Worm (Caenorhabditis elegans): ENCODE results near the gene ugt-66.

- TF ChIP-seq snpc-4 (tag; optimal IDR thresholded peaks at IDR 0.05) (no peak), ham-2 (GFP tag; optimal IDR thresholded peaks at IDR 0.05) (no peak), ces-1 (GFP tag; optimal IDR thresholded peaks at IDR 0.05) (no peak), unc-39 (tag; optimal IDR thresholded peaks at IDR 0.05) (no peak), ztf-11 (tag; optimal IDR thresholded peaks at IDR 0.05) (no peak), unc-120 (tag; optimal IDR thresholded peaks at IDR 0.05; ENCODE audit: poor library complexity, severe bottlenecking) (no peak), mls-2 (tag; optimal IDR thresholded peaks at IDR 0.05) (no peak), sem-2 (GFP tag; optimal IDR thresholded peaks at IDR 0.05) (no peak), mab-5 (tag; optimal IDR thresholded peaks at IDR 0.05) (no peak), unc-62 (GFP tag; optimal IDR thresholded peaks at IDR 0.05) (no peak)
Observed at ce11 chrIII:6213915-6214314, 19.5 kb upstream of the ugt-66 start, which contains the start of gene C23G10.10.
